Worm (Caenorhabditis elegans) whole organism, L4 larva: ENCODE data around the gene ddx-35.

Experiments
- D1046.2 ChIP-seq: fragments of 200-800 bp; sonication (Bioruptor generic); IDR thresholded peaks from 2 replicates; pipeline ENCODE4 v1.3.6; 2022; ENCODE audit warnings: missing genetic modification characterization, missing compliant biosample characterization
- F44E2.7 ChIP-seq: fragments of 200-800 bp; sonication (Bioruptor generic); IDR thresholded peaks from 2 replicates; pipeline ENCODE4 v2.1.2; 2022; ENCODE audit warnings: missing genetic modification characterization, missing compliant biosample characterization
- T20F7.1 ChIP-seq: fragments of 200-800 bp; sonication (Bioruptor generic); optimal IDR thresholded peaks from 2 replicates; lab custom pipeline; 2018; ENCODE audit warnings: mild to moderate bottlenecking, missing genetic modification characterization, missing compliant biosample characterization
- Y48G9A.11 ChIP-seq: fragments of 200-800 bp; sonication (Bioruptor generic); IDR thresholded peaks from 2 replicates; pipeline ENCODE4 v1.3.6; 2022; ENCODE audit warnings: missing genetic modification reagents, missing genetic modification characterization, missing compliant biosample characterization
- aha-1 ChIP-seq: fragments of 150-350 bp; peaks from one replicate; lab custom pipeline; 2014; ENCODE audit warnings: missing biosample characterization, missing genetic modification characterization
- ama-1 ChIP-seq: fragments of 150-350 bp; optimal IDR thresholded peaks from 2 replicates; lab custom pipeline; 2014; ENCODE audit warnings: inconsistent platforms, mixed read lengths
- attf-4 ChIP-seq: sonication (generic microtip); optimal IDR thresholded peaks from 3 replicates; lab custom pipeline; 2017; ENCODE audit warnings: missing biosample characterization, missing genetic modification characterization
- ceh-20 ChIP-seq: fragments of 200-800 bp; sonication (Bioruptor generic); IDR thresholded peaks from 2 replicates; pipeline ENCODE4 v1.3.6; 2022; ENCODE audit warnings: missing genetic modification reagents, missing genetic modification characterization, missing compliant biosample characterization
- ceh-28 ChIP-seq: fragments of 150-350 bp; optimal IDR thresholded peaks from 2 replicates; lab custom pipeline; 2014; ENCODE audit warnings: missing biosample characterization, missing genetic modification reagents, missing genetic modification characterization
- dpl-1 ChIP-seq: fragments of 150-350 bp; optimal IDR thresholded peaks from 2 replicates; lab custom pipeline; 2014; ENCODE audit warnings: missing biosample characterization, missing genetic modification reagents, missing genetic modification characterization
- fkh-10 ChIP-seq: fragments of 150-350 bp; optimal IDR thresholded peaks from 2 replicates; lab custom pipeline; 2014; ENCODE audit warnings: missing biosample characterization, missing genetic modification reagents, missing genetic modification characterization
- hif-1 ChIP-seq, 2 experiments: sonication (generic microtip); optimal IDR thresholded peaks; 2 replicates each; lab custom pipeline; 2016 to 2017; ENCODE audit warnings: missing compliant biosample characterization in 2 of 2, missing genetic modification characterization in 2 of 2, missing genetic modification reagents in 2 of 2, missing genotype in 2 of 2, mild to moderate bottlenecking in 1 of 2
- hlh-30 ChIP-seq: sonication (generic microtip); optimal IDR thresholded peaks from 2 replicates; lab custom pipeline; 2017; ENCODE audit warnings: antibody characterized with exemption, mild to moderate bottlenecking, missing genetic modification characterization, missing compliant biosample characterization; ENCODE audit not compliant: insufficient read depth
- lin-13 ChIP-seq: fragments of 150-350 bp; optimal IDR thresholded peaks from 2 replicates; lab custom pipeline; 2014; ENCODE audit warnings: missing biosample characterization, missing genetic modification reagents, missing genetic modification characterization
- lin-38 ChIP-seq: fragments of 200-800 bp; sonication (Bioruptor generic); IDR thresholded peaks from 2 replicates; pipeline ENCODE4 v1.3.6; 2022; ENCODE audit warnings: missing genetic modification reagents, missing genetic modification characterization, missing compliant biosample characterization
- lsy-2 ChIP-seq, 2 experiments: fragments of 150-350 bp in 1 of 2; sonication (generic microtip) in 1 of 2; optimal IDR thresholded peaks; 2 replicates each; lab custom pipeline; 2014 to 2017; ENCODE audit warnings: missing biosample characterization in 2 of 2, missing genetic modification characterization in 2 of 2
- mdl-1 ChIP-seq, 2 experiments: fragments of 150-350 bp in 1 of 2; sonication (generic microtip) in 1 of 2; optimal IDR thresholded peaks; 2 replicates each; lab custom pipeline; 2014 to 2017; ENCODE audit warnings: missing biosample characterization in 2 of 2, missing genetic modification characterization in 2 of 2
- mep-1 ChIP-seq: fragments of 150-350 bp; sonication (generic microtip); optimal IDR thresholded peaks from 3 replicates; lab custom pipeline; 2014; ENCODE audit warnings: missing biosample characterization, missing genetic modification characterization
- mes-2 ChIP-seq: sonication (generic microtip); optimal IDR thresholded peaks from 2 replicates; lab custom pipeline; 2016; ENCODE audit warnings: missing genotype, mild to moderate bottlenecking, missing genetic modification characterization, missing compliant biosample characterization; ENCODE audit not compliant: poor library complexity, severe bottlenecking
- mxl-3 ChIP-seq: fragments of 200-800 bp; sonication (Bioruptor generic); optimal IDR thresholded peaks from 2 replicates; lab custom pipeline; 2018; ENCODE audit warnings: mild to moderate bottlenecking, missing genetic modification characterization, missing compliant biosample characterization
- nhr-111 ChIP-seq: fragments of 200-800 bp; sonication (Bioruptor generic); optimal IDR thresholded peaks from 2 replicates; lab custom pipeline; 2018; ENCODE audit warnings: mild to moderate bottlenecking, missing genetic modification characterization, missing compliant biosample characterization
- nhr-28 ChIP-seq: fragments of 150-350 bp; optimal IDR thresholded peaks from 2 replicates; lab custom pipeline; 2014; ENCODE audit warnings: missing biosample characterization, missing genetic modification characterization
- nhr-76 ChIP-seq: fragments of 150-350 bp; optimal IDR thresholded peaks from 2 replicates; lab custom pipeline; 2014; ENCODE audit warnings: missing biosample characterization, missing genetic modification characterization
- pqm-1 ChIP-seq: sonication (generic microtip); optimal IDR thresholded peaks from 2 replicates; lab custom pipeline; 2017; ENCODE audit warnings: missing biosample characterization, missing genetic modification characterization
- set-16 ChIP-seq: fragments of 200-800 bp; sonication (Bioruptor generic); IDR thresholded peaks from 2 replicates; pipeline ENCODE4 v1.3.6; 2022; ENCODE audit warnings: missing genetic modification reagents, missing genetic modification characterization, missing compliant biosample characterization
- snpc-4 ChIP-seq: fragments of 150-350 bp; optimal IDR thresholded peaks from 2 replicates; lab custom pipeline; 2014; ENCODE audit warnings: missing biosample characterization, missing genetic modification characterization
- tra-1 ChIP-seq: fragments of 200-800 bp; sonication (Bioruptor generic); IDR thresholded peaks from 2 replicates; pipeline ENCODE4 v1.3.6; 2022; ENCODE audit warnings: missing genetic modification reagents, missing genetic modification characterization, missing compliant biosample characterization
- unc-62 ChIP-seq, 3 experiments: fragments of 150-350 bp in 1 of 3; sonication (generic microtip); optimal IDR thresholded peaks in 2 of 3; peaks in 1 of 3; 1 replicate in 1 of 3; 2 replicates in 2 of 3; lab custom pipeline; 2014 to 2017; ENCODE audit warnings: missing biosample characterization in 3 of 3, missing genetic modification characterization in 3 of 3, missing genetic modification reagents in 3 of 3, missing genotype in 1 of 3
- zfp-3 ChIP-seq: fragments of 200-800 bp; sonication (Bioruptor generic); conservative IDR thresholded peaks from 2 replicates; pipeline ENCODE4 v1.3.6; 2022; ENCODE audit warnings: missing genetic modification reagents, missing genetic modification characterization, missing compliant biosample characterization
- zip-11 ChIP-seq: fragments of 200-800 bp; sonication (Bioruptor generic); IDR thresholded peaks from 2 replicates; pipeline ENCODE4 v1.3.6; 2022; ENCODE audit warnings: missing genetic modification characterization, missing compliant biosample characterization
- ztf-7 ChIP-seq: fragments of 150-350 bp; optimal IDR thresholded peaks from 2 replicates; lab custom pipeline; 2014; ENCODE audit warnings: missing biosample characterization, missing genetic modification characterization

The ddx-35 gene

ce11 chrIII:1540100-1540695, 14.0 kb downstream of the ddx-35 start, which contains the start of the genes Y67D2.5 and cisd-3.2:
Gene Y67D2.5 (minus strand): TSS chrIII:1540244.
Gene cisd-3.2 (plus strand): TSS chrIII:1540493.
- TF ChIP-seq attf-4, result no peak
- TF ChIP-seq snpc-4 (tag; lab: Kevin White, UChicago), result no peak
- peak in 1 of 2 experiments; percentile 86 for TF ChIP-seq unc-62 (GFP tag; optimal IDR thresholded peaks at IDR 0.05 in 1 of 2; lab: Kevin White, UChicago)
- TF ChIP-seq unc-62 (tag; optimal IDR thresholded peaks at IDR 0.05; lab: Kevin White, UChicago), result no peak
- TF ChIP-seq nhr-111 (GFP tag; lab: Kevin White, UChicago), result no peak
- TF ChIP-seq D1046.2 (GFP tag; lab: Robert Waterston, UW), result no peak
- TF ChIP-seq mes-2, result peak; percentile 92
- TF ChIP-seq lin-13 (GFP tag; lab: Kevin White, UChicago), result peak; percentile 21
- peak in 1 of 2 experiments; percentile 54 for TF ChIP-seq hif-1 (tag; optimal IDR thresholded peaks at IDR 0.05; lab: Kevin White, UChicago)
- TF ChIP-seq dpl-1, result peak; percentile 40
- no peak for TF ChIP-seq tra-1
- no peak for TF ChIP-seq T20F7.1
- no peak for TF ChIP-seq nhr-76 (tag; lab: Kevin White, UChicago)
- no peak for TF ChIP-seq zip-11 (GFP tag; lab: Robert Waterston, UW)
- TF ChIP-seq Y48G9A.11 (GFP tag; lab: Robert Waterston, UW), result no peak
- TF ChIP-seq lin-38 (GFP tag; lab: Robert Waterston, UW), result peak; percentile 92
- no peak for TF ChIP-seq pqm-1
- TF ChIP-seq ceh-28 (tag; lab: Kevin White, UChicago), result no peak
- peak; percentile 94 for TF ChIP-seq aha-1
- no peak for TF ChIP-seq zfp-3 (GFP tag; lab: Robert Waterston, UW)
- TF ChIP-seq ama-1 (lab: Kevin White, UChicago), result no peak
- no peak for TF ChIP-seq ceh-20
- peak in 1 of 2 experiments; percentile 37 for TF ChIP-seq lsy-2 (tag; optimal IDR thresholded peaks at IDR 0.05; lab: Kevin White, UChicago)
- TF ChIP-seq F44E2.7, result no peak
- TF ChIP-seq, all 104 proteins: peak for 8

ce11 chrIII:1539366-1539765, 14.9 kb downstream of the ddx-35 start:
- TF ChIP-seq mes-2 (no peak), unc-62 (GFP tag; optimal IDR thresholded peaks at IDR 0.05 in 1 of 2; lab: Kevin White, UChicago) (peak in 1 of 2 experiments; percentile 53), unc-62 (tag; optimal IDR thresholded peaks at IDR 0.05; lab: Kevin White, UChicago) (no peak), mdl-1 (tag; optimal IDR thresholded peaks at IDR 0.05; lab: Kevin White, UChicago) (no peak)

ce11 chrIII:1534431-1534830, 19.8 kb downstream of the ddx-35 start:
- TF ChIP-seq mdl-1 (tag; optimal IDR thresholded peaks at IDR 0.05; lab: Kevin White, UChicago), result no peak
- no peak for TF ChIP-seq unc-62 (GFP tag; optimal IDR thresholded peaks at IDR 0.05 in 1 of 2; lab: Kevin White, UChicago)
- no peak for TF ChIP-seq unc-62 (tag; optimal IDR thresholded peaks at IDR 0.05; lab: Kevin White, UChicago)
- TF ChIP-seq ceh-20, result no peak
- TF ChIP-seq lin-38 (GFP tag; lab: Robert Waterston, UW), result peak; percentile 80
- no peak for TF ChIP-seq fkh-10
- TF ChIP-seq attf-4, result no peak
- TF ChIP-seq nhr-28, result no peak

ce11 chrIII:1533615-1534014, 20.6 kb downstream of the ddx-35 start, which contains the start of gene mtg-1:
Gene mtg-1 (plus strand): TSS chrIII:1533774.
- TF ChIP-seq mxl-3 (GFP tag; lab: Kevin White, UChicago) (no peak), ztf-7 (tag; lab: Kevin White, UChicago) (no peak), lin-38 (GFP tag; lab: Robert Waterston, UW) (peak; percentile 97), hlh-30 (tag; lab: Kevin White, UChicago) (no peak), dpl-1 (peak; percentile 23), lsy-2 (tag; optimal IDR thresholded peaks at IDR 0.05; lab: Kevin White, UChicago) (peak in 1 of 2 experiments; percentile 65), set-16 (GFP tag; lab: Robert Waterston, UW) (no peak), lin-13 (GFP tag; lab: Kevin White, UChicago) (peak; percentile 46), zip-11 (GFP tag; lab: Robert Waterston, UW) (no peak), mes-2 (peak; percentile 70), mep-1 (no peak)
